Fruit fly (Drosophila melanogaster): ENCODE measurements around the gene osk.

DNA sequence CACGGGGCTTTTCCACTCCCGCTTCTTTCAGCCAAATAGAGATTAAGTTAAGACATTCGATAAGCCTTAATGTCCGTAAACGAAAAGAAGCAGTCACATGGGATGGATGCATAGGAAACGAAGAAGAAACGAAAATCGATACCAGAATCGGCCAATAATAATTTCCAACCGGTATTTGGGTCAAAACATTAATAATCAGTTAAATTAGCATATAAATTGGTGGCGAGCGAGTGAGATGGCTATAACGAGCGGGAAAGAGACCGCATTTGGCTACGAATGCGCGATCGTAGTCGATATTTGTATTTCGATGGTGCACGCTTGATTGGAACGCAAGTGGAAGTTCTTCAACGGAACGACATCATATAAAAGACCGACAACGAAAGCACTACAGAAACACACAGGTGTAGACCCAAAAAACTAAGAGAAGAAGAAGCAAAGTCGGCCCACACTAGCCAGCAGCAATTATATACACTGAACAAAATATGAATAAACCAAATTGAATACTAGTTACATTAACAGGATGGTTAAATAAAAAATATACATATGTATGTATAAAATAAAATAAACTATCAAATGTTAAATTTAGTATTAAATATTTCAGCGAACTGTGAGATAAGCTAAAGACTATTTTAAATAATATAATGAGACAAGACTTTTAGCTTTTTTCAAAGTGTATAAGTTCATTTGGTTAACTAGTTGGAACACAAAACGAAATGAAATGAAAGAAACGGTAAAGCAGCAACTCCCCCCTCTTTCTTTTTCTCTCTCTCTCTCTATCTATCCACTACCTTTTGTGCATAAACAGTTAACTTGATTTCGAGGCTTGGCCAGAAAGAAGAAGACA is 19.8 kb downstream of the osk start:
- TF ChIP-seq HLH106 (tag; optimal IDR thresholded peaks at IDR 0.05) (no peak), br (GFP tag; optimal IDR thresholded peaks at IDR 0.05) (no peak), sv (GFP tag; optimal IDR thresholded peaks at IDR 0.05) (no peak), h (GFP tag; optimal IDR thresholded peaks at IDR 0.05) (no peak), dsf (GFP tag; optimal IDR thresholded peaks at IDR 0.05; ENCODE audit: borderline replicate concordance) (no peak), foxo (GFP tag; optimal IDR thresholded peaks at IDR 0.05) (no peak), Sp1 (GFP tag; optimal IDR thresholded peaks at IDR 0.05) (no peak), Dif (GFP tag; optimal IDR thresholded peaks at IDR 0.05; ENCODE audit: partially characterized antibody) (no peak), Hr83 (GFP tag; optimal IDR thresholded peaks at IDR 0.05; ENCODE audit: poor library complexity, severe bottlenecking) (no peak), dl (GFP tag; optimal IDR thresholded peaks at IDR 0.05; ENCODE audit: insufficient read depth in 1 of 2, partially characterized antibody in 2 of 2) (no peak), CG32264 (GFP tag; optimal IDR thresholded peaks at IDR 0.05) (no peak), Dfd (GFP tag; optimal IDR thresholded peaks at IDR 0.05) (no peak), fru (GFP tag; optimal IDR thresholded peaks at IDR 0.05) (no peak)
